Worm (Caenorhabditis elegans) whole organism, L3 larva: ENCODE measurements around the gene grd-2.

Experiments
- R02D3.7 ChIP-seq: fragments of 150-350 bp; optimal IDR thresholded peaks from 2 replicates; lab custom pipeline; 2014; ENCODE audit warnings: missing biosample characterization, missing genetic modification characterization
- ZK546.5 ChIP-seq: sonication (generic microtip); optimal IDR thresholded peaks from 2 replicates; lab custom pipeline; 2017; ENCODE audit warnings: missing biosample characterization, missing genetic modification characterization
- aly-2 ChIP-seq: fragments of 150-350 bp; optimal IDR thresholded peaks from 2 replicates; lab custom pipeline; 2014; ENCODE audit warnings: missing biosample characterization, missing genetic modification characterization
- ama-1 ChIP-seq: fragments of 150-350 bp; optimal IDR thresholded peaks from 2 replicates; lab custom pipeline; 2018
- ceh-16 ChIP-seq: sonication (generic microtip); optimal IDR thresholded peaks from 2 replicates; lab custom pipeline; 2017; ENCODE audit warnings: missing biosample characterization, missing genetic modification characterization
- ceh-28 ChIP-seq: fragments of 150-350 bp; optimal IDR thresholded peaks from 2 replicates; lab custom pipeline; 2014; ENCODE audit warnings: missing biosample characterization, missing genetic modification reagents, missing genetic modification characterization
- daf-12 ChIP-seq: fragments of 150-350 bp; optimal IDR thresholded peaks from 2 replicates; lab custom pipeline; 2014; ENCODE audit warnings: missing biosample characterization, missing genetic modification reagents, missing genetic modification characterization
- egl-27 ChIP-seq: sonication (generic microtip); optimal IDR thresholded peaks from 4 replicates; lab custom pipeline; 2017; ENCODE audit warnings: missing biosample characterization, missing genetic modification reagents, missing genetic modification characterization
- elt-2 ChIP-seq: sonication (generic microtip); optimal IDR thresholded peaks from 2 replicates; lab custom pipeline; 2016; ENCODE audit warnings: missing genetic modification reagents, mild to moderate bottlenecking, missing genetic modification characterization, missing compliant biosample characterization
- elt-3 ChIP-seq, 3 experiments: fragments of 150-350 bp in 1 of 3; sonication (generic microtip) in 2 of 3; optimal IDR thresholded peaks; 2 replicates in 2 of 3; 4 replicates in 1 of 3; lab custom pipeline; 2014 to 2017; ENCODE audit warnings: missing biosample characterization in 3 of 3, missing genetic modification characterization in 3 of 3
- eor-1 ChIP-seq, 2 experiments: fragments of 150-350 bp; optimal IDR thresholded peaks; 2 replicates each; lab custom pipeline; 2014 to 2018; ENCODE audit warnings: missing biosample characterization in 2 of 2, missing genetic modification characterization in 2 of 2
- fkh-2 ChIP-seq: fragments of 150-350 bp; optimal IDR thresholded peaks from 2 replicates; lab custom pipeline; 2014; ENCODE audit warnings: missing biosample characterization, missing genetic modification reagents, missing genetic modification characterization
- fos-1 ChIP-seq: fragments of 150-350 bp; optimal IDR thresholded peaks from 2 replicates; lab custom pipeline; 2014; ENCODE audit warnings: missing biosample characterization, missing genetic modification characterization
- jun-1 ChIP-seq: fragments of 150-350 bp; optimal IDR thresholded peaks from 2 replicates; lab custom pipeline; 2014; ENCODE audit warnings: missing biosample characterization, missing genetic modification reagents, missing genetic modification characterization
- lin-15B ChIP-seq: fragments of 150-350 bp; optimal IDR thresholded peaks from 2 replicates; lab custom pipeline; 2014; ENCODE audit warnings: missing biosample characterization, missing genetic modification characterization
- lin-39 ChIP-seq: fragments of 150-350 bp; optimal IDR thresholded peaks from 2 replicates; lab custom pipeline; 2018; ENCODE audit warnings: missing biosample characterization, missing genetic modification reagents, missing genetic modification characterization
- mdl-1 ChIP-seq: fragments of 150-350 bp; optimal IDR thresholded peaks from 2 replicates; lab custom pipeline; 2014; ENCODE audit warnings: missing biosample characterization, missing genetic modification characterization
- nfya-1 ChIP-seq: sonication (generic microtip); optimal IDR thresholded peaks from 2 replicates; lab custom pipeline; 2017; ENCODE audit warnings: missing genetic modification characterization, mild to moderate bottlenecking, missing compliant biosample characterization, antibody characterized with exemption, moderate library complexity; ENCODE audit not compliant: insufficient read depth
- nhr-11 ChIP-seq: fragments of 150-350 bp; optimal IDR thresholded peaks from 2 replicates; lab custom pipeline; 2014; ENCODE audit warnings: missing biosample characterization, missing genetic modification characterization
- nhr-12 ChIP-seq: fragments of 150-350 bp; optimal IDR thresholded peaks from 2 replicates; lab custom pipeline; 2014; ENCODE audit warnings: missing biosample characterization, missing genetic modification characterization
- nhr-23 ChIP-seq: fragments of 150-350 bp; optimal IDR thresholded peaks from 2 replicates; lab custom pipeline; 2014; ENCODE audit warnings: missing biosample characterization, missing genetic modification reagents, missing genetic modification characterization
- nhr-237 ChIP-seq: fragments of 150-350 bp; optimal IDR thresholded peaks from 2 replicates; lab custom pipeline; 2014; ENCODE audit warnings: missing biosample characterization, missing genetic modification characterization
- nhr-25 ChIP-seq: sonication (generic microtip); optimal IDR thresholded peaks from 2 replicates; lab custom pipeline; 2017; ENCODE audit warnings: missing biosample characterization, missing genetic modification characterization
- nhr-28 ChIP-seq: fragments of 150-350 bp; optimal IDR thresholded peaks from 2 replicates; lab custom pipeline; 2014; ENCODE audit warnings: missing biosample characterization, missing genetic modification characterization
- nhr-43 ChIP-seq: sonication (generic microtip); optimal IDR thresholded peaks from 2 replicates; lab custom pipeline; 2016; ENCODE audit warnings: mild to moderate bottlenecking, missing genetic modification characterization, missing compliant biosample characterization; ENCODE audit not compliant: poor library complexity, severe bottlenecking
- pha-4 ChIP-seq: fragments of 150-350 bp; optimal IDR thresholded peaks from 2 replicates; lab custom pipeline; 2014; ENCODE audit warnings: missing biosample characterization, missing genetic modification reagents, missing genetic modification characterization
- sea-2 ChIP-seq: fragments of 150-350 bp; sonication (generic microtip); optimal IDR thresholded peaks from 4 replicates; lab custom pipeline; 2014; ENCODE audit warnings: missing biosample characterization, missing genetic modification reagents, missing genetic modification characterization
- skn-1 ChIP-seq: fragments of 150-350 bp; optimal IDR thresholded peaks from 2 replicates; lab custom pipeline; 2014; ENCODE audit warnings: missing biosample characterization, missing genetic modification characterization
- snpc-4 ChIP-seq: fragments of 150-350 bp; optimal IDR thresholded peaks from 2 replicates; lab custom pipeline; 2014; ENCODE audit warnings: missing biosample characterization, missing genetic modification characterization
- tbx-2 ChIP-seq: sonication (generic microtip); optimal IDR thresholded peaks from 2 replicates; lab custom pipeline; 2016; ENCODE audit warnings: mild to moderate bottlenecking, missing genetic modification characterization, missing compliant biosample characterization
- ztf-4 ChIP-seq: fragments of 150-350 bp; optimal IDR thresholded peaks from 2 replicates; lab custom pipeline; 2014; ENCODE audit warnings: missing biosample characterization, missing genetic modification characterization

The grd-2 gene

ce11 chrV:20639294-20639693, 29.7 kb downstream of the grd-2 start, which contains the start of gene srxa-14:
srxa-14 (plus strand) TSS chrV:20639594.
- TF ChIP-seq lin-39 (tag; lab: Kevin White, UChicago) (no peak), fos-1 (tag; lab: Kevin White, UChicago) (no peak), elt-2 (tag; lab: Kevin White, UChicago) (no peak), snpc-4 (tag; lab: Kevin White, UChicago) (no peak), ceh-16 (tag; lab: Kevin White, UChicago) (no peak), elt-3 (tag; optimal IDR thresholded peaks at IDR 0.05; lab: Kevin White, UChicago) (no peak), nhr-237 (tag; lab: Kevin White, UChicago) (no peak), fkh-2 (tag; lab: Kevin White, UChicago) (no peak), R02D3.7 (no peak), aly-2 (tag; lab: Kevin White, UChicago) (no peak), tbx-2 (tag; lab: Kevin White, UChicago) (no peak), nhr-25 (tag; lab: Kevin White, UChicago) (no peak)

ce11 chrV:20641896-20642295, 32.3 kb downstream of the grd-2 start, which contains the start of gene srxa-15:
srxa-15 (plus strand) TSS chrV:20642196.
- no peak for TF ChIP-seq ztf-4 (tag; lab: Kevin White, UChicago)

- TF ChIP-seq daf-12 (tag; lab: Kevin White, UChicago): no peak
- no peak for TF ChIP-seq nfya-1
Measured at ce11 chrV:20645479-20645878, 35.9 kb downstream of the grd-2 start.

ce11 chrV:20648868-20649267, 39.3 kb downstream of the grd-2 start:
- TF ChIP-seq elt-3 (tag; optimal IDR thresholded peaks at IDR 0.05; lab: Kevin White, UChicago) (peak in 2 of 3 experiments; percentile 66 to 82), snpc-4 (tag; lab: Kevin White, UChicago) (no peak), nhr-25 (tag; lab: Kevin White, UChicago) (peak; percentile 63)

- TF ChIP-seq nhr-23 (tag; lab: Kevin White, UChicago) (no peak), nhr-12 (tag; lab: Kevin White, UChicago) (no peak), sea-2 (GFP tag; lab: Kevin White, UChicago) (no peak), R02D3.7 (no peak), daf-12 (tag; lab: Kevin White, UChicago) (no peak), mdl-1 (tag; lab: Kevin White, UChicago) (no peak), nhr-237 (tag; lab: Kevin White, UChicago) (no peak), ama-1 (lab: Kevin White, UChicago) (no peak), aly-2 (tag; lab: Kevin White, UChicago) (no peak), jun-1 (no peak), nhr-43 (no peak), nhr-28 (no peak), egl-27 (tag; lab: Kevin White, UChicago) (no peak), nhr-11 (no peak), nfya-1 (no peak), eor-1 (tag; optimal IDR thresholded peaks at IDR 0.05; lab: Kevin White, UChicago) (no peak), ceh-16 (tag; lab: Kevin White, UChicago) (no peak), lin-39 (tag; lab: Kevin White, UChicago) (no peak), ZK546.5 (tag; lab: Kevin White, UChicago) (no peak)
Measured at ce11 chrV:20651923-20652322, 42.3 kb downstream of the grd-2 start.

- no peak for TF ChIP-seq R02D3.7
- TF ChIP-seq nhr-28: no peak
- TF ChIP-seq fkh-2 (tag; lab: Kevin White, UChicago): no peak
- TF ChIP-seq nhr-12 (tag; lab: Kevin White, UChicago): no peak
- no peak for TF ChIP-seq lin-39 (tag; lab: Kevin White, UChicago)
- TF ChIP-seq pha-4: no peak
Measured at ce11 chrV:20654350-20654749, 44.8 kb downstream of the grd-2 start, which contains the start of gene mnr-1. mnr-1 (plus strand) TSS chrV:20654650.

- TF ChIP-seq ceh-16 (tag; lab: Kevin White, UChicago): no peak
- no peak for TF ChIP-seq R02D3.7
- no peak for TF ChIP-seq nhr-237 (tag; lab: Kevin White, UChicago)
- no peak for TF ChIP-seq nhr-12 (tag; lab: Kevin White, UChicago)
- TF ChIP-seq skn-1 (tag; lab: Kevin White, UChicago): no peak
- no peak for TF ChIP-seq lin-15B
- no peak for TF ChIP-seq pha-4
- no peak for TF ChIP-seq fkh-2 (tag; lab: Kevin White, UChicago)
- no peak for TF ChIP-seq ceh-28 (tag; lab: Kevin White, UChicago)
Measured at ce11 chrV:20655174-20655573, 45.6 kb downstream of the grd-2 start.
